Fruit fly (Drosophila melanogaster) whole organism, embryonic: Measurements from ENCODE around the gene CG5823.

Source experiments
- Abd-B ChIP-seq: fragments of 200-800 bp; sonication (Bioruptor generic); optimal IDR thresholded peaks from 2 replicates; lab custom pipeline; 2018; ENCODE audit warnings: missing biosample characterization, mild to moderate bottlenecking, missing genetic modification characterization, moderate library complexity
- Ada2b ChIP-seq: fragments of 200-800 bp; sonication (Bioruptor generic); IDR thresholded peaks from 2 replicates; pipeline ENCODE4 v1.3.6; 2022; ENCODE audit warnings: missing biosample characterization, missing genetic modification characterization
- Adf1 ChIP-seq: fragments of 200-800 bp; sonication (Bioruptor generic); IDR thresholded peaks from 2 replicates; pipeline ENCODE4 v1.3.6; 2022; ENCODE audit warnings: missing biosample characterization, missing genetic modification characterization
- CG1024 ChIP-seq: fragments of 200-800 bp; sonication (Bioruptor generic); IDR thresholded peaks from 2 replicates; pipeline ENCODE4 v1.3.6; 2022; ENCODE audit warnings: missing biosample characterization, missing genetic modification characterization
- CG10366 ChIP-seq: fragments of 200-800 bp; sonication (Bioruptor generic); IDR thresholded peaks from 2 replicates; pipeline ENCODE4 v1.3.6; 2022; ENCODE audit warnings: missing biosample characterization, missing genetic modification characterization
- CG10565 ChIP-seq: fragments of 200-800 bp; sonication (Bioruptor generic); optimal IDR thresholded peaks from 3 replicates; lab custom pipeline; 2016; ENCODE audit warnings: missing biosample characterization, mild to moderate bottlenecking, missing genetic modification characterization
- CG11247 ChIP-seq: fragments of 200-800 bp; sonication (Bioruptor generic); IDR thresholded peaks from 2 replicates; pipeline ENCODE4 v1.3.6; 2022; ENCODE audit warnings: missing biosample characterization, missing genetic modification characterization
- CG11723 ChIP-seq: fragments of 200-800 bp; sonication (Bioruptor generic); optimal IDR thresholded peaks from 2 replicates; lab custom pipeline; 2017; ENCODE audit warnings: missing biosample characterization, mild to moderate bottlenecking, missing genetic modification characterization
- CG14965 ChIP-seq: fragments of 200-800 bp; sonication (Bioruptor generic); optimal IDR thresholded peaks from 2 replicates; lab custom pipeline; 2016; ENCODE audit warnings: missing biosample characterization, missing genetic modification characterization, borderline replicate concordance
- CG1647 ChIP-seq: fragments of 200-800 bp; sonication (Bioruptor generic); optimal IDR thresholded peaks from 3 replicates; lab custom pipeline; 2016; ENCODE audit warnings: missing biosample characterization, missing genetic modification characterization
- CG2678 ChIP-seq: fragments of 200-800 bp; sonication (Bioruptor generic); optimal IDR thresholded peaks from 3 replicates; lab custom pipeline; 2019; ENCODE audit warnings: missing biosample characterization, mild to moderate bottlenecking, missing genetic modification characterization, moderate library complexity
- CG31388 ChIP-seq: fragments of 200-800 bp; sonication (Bioruptor generic); optimal IDR thresholded peaks from 2 replicates; lab custom pipeline; 2016; ENCODE audit warnings: missing biosample characterization, missing genetic modification characterization
- CG33213 ChIP-seq: fragments of 200-800 bp; sonication (Bioruptor generic); optimal IDR thresholded peaks from 3 replicates; lab custom pipeline; 2016; ENCODE audit warnings: missing biosample characterization, missing genetic modification characterization
- CG3407 ChIP-seq: fragments of 200-800 bp; sonication (Bioruptor generic); optimal IDR thresholded peaks from 2 replicates; lab custom pipeline; 2018; ENCODE audit warnings: missing biosample characterization, mild to moderate bottlenecking, missing genetic modification characterization
- CG3995 ChIP-seq: fragments of 200-800 bp; sonication (Bioruptor generic); optimal IDR thresholded peaks from 3 replicates; lab custom pipeline; 2016; ENCODE audit warnings: missing biosample characterization, missing genetic modification characterization
- CG6272 ChIP-seq: fragments of 200-800 bp; sonication (Bioruptor generic); IDR thresholded peaks from 2 replicates; pipeline ENCODE4 v1.3.6; 2022; ENCODE audit warnings: missing biosample characterization, missing genetic modification characterization
- CG6654 ChIP-seq: fragments of 200-800 bp; sonication (Bioruptor generic); optimal IDR thresholded peaks from 2 replicates; lab custom pipeline; 2017; ENCODE audit warnings: missing biosample characterization, mild to moderate bottlenecking, missing genetic modification characterization
- CG7928 ChIP-seq: fragments of 200-800 bp; sonication (Bioruptor generic); optimal IDR thresholded peaks from 2 replicates; lab custom pipeline; 2017; ENCODE audit warnings: missing biosample characterization, mild to moderate bottlenecking, missing genetic modification characterization
- CG8944 ChIP-seq: fragments of 200-800 bp; sonication (Bioruptor generic); optimal IDR thresholded peaks from 3 replicates; lab custom pipeline; 2016; ENCODE audit warnings: missing biosample characterization, missing genetic modification characterization
- Camta ChIP-seq: fragments of 200-800 bp; sonication (Bioruptor generic); optimal IDR thresholded peaks from 2 replicates; lab custom pipeline; 2016; ENCODE audit warnings: missing biosample characterization, missing genetic modification characterization
- CoRest ChIP-seq: fragments of 200-800 bp; sonication (Bioruptor generic); optimal IDR thresholded peaks from 3 replicates; lab custom pipeline; 2018; ENCODE audit warnings: missing biosample characterization, mild to moderate bottlenecking, missing genetic modification characterization, moderate library complexity
- Ets97D ChIP-seq: fragments of 200-800 bp; sonication (Bioruptor generic); optimal IDR thresholded peaks from 3 replicates; lab custom pipeline; 2016; ENCODE audit warnings: missing biosample characterization, missing genetic modification characterization
- HLH54F ChIP-seq: fragments of 200-800 bp; sonication (Bioruptor generic); optimal IDR thresholded peaks from 3 replicates; lab custom pipeline; 2016; ENCODE audit warnings: missing biosample characterization, missing genetic modification characterization
- Hr39 ChIP-seq: fragments of >200 bp; optimal IDR thresholded peaks from 2 replicates; lab custom pipeline; 2017
- Med ChIP-seq: fragments of 200-800 bp; sonication (Bioruptor generic); peaks from one replicate; lab custom pipeline; 2016; ENCODE audit warnings: missing biosample characterization, missing genetic modification characterization, mild to moderate bottlenecking, inconsistent platforms, moderate library complexity
- Rfx ChIP-seq: fragments of 200-800 bp; sonication (Bioruptor generic); IDR thresholded peaks from 2 replicates; pipeline ENCODE4 v1.3.6; 2022; ENCODE audit warnings: missing biosample characterization, missing genetic modification characterization
- Trl ChIP-seq, 3 experiments: fragments of >200 bp in 2 of 3; fragments of 200-800 bp in 1 of 3; sonication (Bioruptor generic) in 1 of 3; optimal IDR thresholded peaks; 2 replicates in 1 of 3; 3 replicates in 2 of 3; lab custom pipeline; 2016 to 2017; ENCODE audit warnings: missing biosample characterization in 1 of 3, missing genetic modification characterization in 1 of 3
- az2 ChIP-seq: fragments of 200-800 bp; sonication (Bioruptor generic); optimal IDR thresholded peaks from 3 replicates; lab custom pipeline; 2016; ENCODE audit warnings: missing biosample characterization, missing genetic modification characterization
- da ChIP-seq: fragments of 200-800 bp; sonication (Bioruptor generic); optimal IDR thresholded peaks from 2 replicates; lab custom pipeline; 2016; ENCODE audit warnings: missing biosample characterization, missing genetic modification characterization
- dm ChIP-seq: fragments of 200-800 bp; sonication (Bioruptor generic); optimal IDR thresholded peaks from 3 replicates; lab custom pipeline; 2016; ENCODE audit warnings: missing biosample characterization, missing genetic modification characterization
- dysf ChIP-seq: fragments of 200-800 bp; sonication (Bioruptor generic); IDR thresholded peaks from 3 replicates; pipeline ENCODE4 v1.3.6; 2022; ENCODE audit warnings: missing biosample characterization, missing genetic modification characterization
- fd96Cb ChIP-seq: fragments of 200-800 bp; sonication (Bioruptor generic); optimal IDR thresholded peaks from 2 replicates; lab custom pipeline; 2018; ENCODE audit warnings: missing biosample characterization, mild to moderate bottlenecking, missing genetic modification characterization, moderate library complexity
- gcm ChIP-seq: fragments of 200-800 bp; sonication (Bioruptor generic); optimal IDR thresholded peaks from 2 replicates; lab custom pipeline; 2019; ENCODE audit warnings: missing biosample characterization, mild to moderate bottlenecking, missing genetic modification characterization, moderate library complexity
- ham ChIP-seq: fragments of 200-800 bp; sonication (Bioruptor generic); IDR thresholded peaks from 2 replicates; pipeline ENCODE4 v1.3.6; 2022; ENCODE audit warnings: missing biosample characterization, missing genetic modification characterization
- hbn ChIP-seq: fragments of 200-800 bp; sonication (Bioruptor generic); IDR thresholded peaks from 2 replicates; pipeline ENCODE4 v1.3.6; 2022; ENCODE audit warnings: missing biosample characterization, missing genetic modification characterization; ENCODE audit not compliant: partially characterized antibody
- insv ChIP-seq, 2 experiments: fragments of 200-800 bp; sonication (Bioruptor generic); optimal IDR thresholded peaks; 3 replicates each; lab custom pipeline; 2016 to 2018; ENCODE audit warnings: missing biosample characterization in 2 of 2, missing genetic modification characterization in 2 of 2
- phol ChIP-seq: fragments of 200-800 bp; sonication (Bioruptor generic); optimal IDR thresholded peaks from 3 replicates; lab custom pipeline; 2018; ENCODE audit warnings: missing biosample characterization, mild to moderate bottlenecking, missing genetic modification characterization, moderate library complexity
- pnt ChIP-seq: fragments of 200-800 bp; sonication (Bioruptor generic); optimal IDR thresholded peaks from 3 replicates; lab custom pipeline; 2016; ENCODE audit warnings: missing biosample characterization, missing genetic modification characterization
- sens-2 ChIP-seq: fragments of 200-800 bp; sonication (Bioruptor generic); IDR thresholded peaks from 2 replicates; pipeline ENCODE4 v1.3.6; 2022; ENCODE audit warnings: missing biosample characterization, missing genetic modification characterization
- seq ChIP-seq: fragments of 200-800 bp; sonication (Bioruptor generic); IDR thresholded peaks from 2 replicates; pipeline ENCODE4 v1.3.6; 2022; ENCODE audit warnings: missing biosample characterization, missing genetic modification characterization
- sima ChIP-seq: fragments of 200-800 bp; sonication (Bioruptor generic); optimal IDR thresholded peaks from 2 replicates; lab custom pipeline; 2016; ENCODE audit warnings: missing biosample characterization, missing genetic modification characterization
- tio ChIP-seq: fragments of 200-800 bp; sonication (Bioruptor generic); optimal IDR thresholded peaks from 2 replicates; lab custom pipeline; 2017; ENCODE audit warnings: missing biosample characterization, missing genetic modification characterization, inconsistent platforms
- twi ChIP-seq: fragments of 200-800 bp; optimal IDR thresholded peaks from 2 replicates; lab custom pipeline; 2019; ENCODE audit warnings: missing biosample characterization, mild to moderate bottlenecking, missing genetic modification characterization, moderate library complexity
- wek ChIP-seq: fragments of 200-800 bp; sonication (Bioruptor generic); optimal IDR thresholded peaks from 3 replicates; lab custom pipeline; 2018; ENCODE audit warnings: missing biosample characterization, mild to moderate bottlenecking, missing genetic modification characterization, moderate library complexity

CG5823 gene

DNA sequence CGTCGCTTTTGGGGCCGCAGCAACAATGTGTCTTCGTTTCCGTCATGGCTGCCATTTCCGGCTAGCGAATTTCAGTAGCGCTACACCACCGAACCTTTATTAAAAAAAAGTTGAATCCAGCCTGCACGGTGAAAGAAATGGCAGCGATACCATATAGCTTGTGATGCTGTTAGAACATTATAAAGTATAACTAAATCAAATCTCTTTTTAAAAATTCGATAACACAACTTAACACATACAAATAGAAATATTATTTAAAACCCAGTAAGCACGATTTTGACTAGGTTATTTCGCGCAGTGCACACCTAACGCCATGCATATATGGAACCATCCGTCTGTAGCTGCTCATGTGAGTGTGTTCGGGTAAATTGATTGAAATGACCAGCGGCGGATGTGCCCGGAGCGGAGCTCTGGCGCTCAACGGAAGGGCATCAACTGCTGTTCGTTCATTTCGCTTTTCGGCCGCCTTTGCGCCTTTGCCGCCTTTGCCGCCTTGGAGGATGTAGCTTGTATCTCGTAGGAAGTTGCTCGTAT is 8.3 kb downstream of the CG5823 start (continued):
- no peak for TF ChIP-seq CG1024 (GFP tag; lab: Robert Waterston, UW)
- TF ChIP-seq Ets97D (GFP tag; lab: Kevin White, UChicago): peak; percentile 12
- TF ChIP-seq Trl (optimal IDR thresholded peaks at IDR 0.05; lab: Kevin White, UChicago): no peak
- no peak for TF ChIP-seq Trl (GFP tag; optimal IDR thresholded peaks at IDR 0.05; lab: Kevin White, UChicago)
- no peak for TF ChIP-seq CG1647 (GFP tag; lab: Kevin White, UChicago)
- TF ChIP-seq Rfx (GFP tag; lab: Robert Waterston, UW): peak; percentile 64
- TF ChIP-seq sima: no peak
- TF ChIP-seq CG10366 (GFP tag; lab: Robert Waterston, UW): no peak
- TF ChIP-seq phol: peak; percentile 16
- TF ChIP-seq gcm (GFP tag; lab: Kevin White, UChicago): no peak
- TF ChIP-seq CG10565: no peak
- peak; percentile 67; the same call in 2 of the 3 replicates for TF ChIP-seq dysf (GFP tag; lab: Robert Waterston, UW)
- peak; percentile 89 for TF ChIP-seq Med (GFP tag; lab: Kevin White, UChicago)
- no peak for TF ChIP-seq wek (GFP tag; lab: Kevin White, UChicago)
- no peak for TF ChIP-seq CG33213
- TF ChIP-seq da (GFP tag; lab: Kevin White, UChicago): no peak
- peak; percentile 32; the same call in 1 of the 2 replicates for TF ChIP-seq Ada2b
- no peak for TF ChIP-seq CG3995 (GFP tag; lab: Kevin White, UChicago)
- TF ChIP-seq CG11247: no peak
- TF ChIP-seq CG14965 (GFP tag; lab: Kevin White, UChicago): no peak
- TF ChIP-seq CG8944: no peak
- no peak for TF ChIP-seq dm (GFP tag; lab: Kevin White, UChicago)
- no peak for TF ChIP-seq pnt (GFP tag; lab: Kevin White, UChicago)
- TF ChIP-seq insv (GFP tag; optimal IDR thresholded peaks at IDR 0.05; lab: Kevin White, UChicago): no peak
- no peak for TF ChIP-seq Camta (GFP tag; lab: Kevin White, UChicago)
- TF ChIP-seq seq (GFP tag; lab: Robert Waterston, UW): no peak
- TF ChIP-seq Hr39 (lab: Kevin White, UChicago): no peak
- TF ChIP-seq hbn (GFP tag; lab: Robert Waterston, UW): no peak
- TF ChIP-seq CG2678 (tag; lab: Kevin White, UChicago): peak; percentile 72
- TF ChIP-seq CG31388 (GFP tag; lab: Kevin White, UChicago): no peak
- TF ChIP-seq tio (GFP tag; lab: Kevin White, UChicago): no peak
- TF ChIP-seq CG3407 (GFP tag; lab: Kevin White, UChicago): no peak
- TF ChIP-seq CG6654 (GFP tag; lab: Kevin White, UChicago): no peak
- no peak for TF ChIP-seq fd96Cb (tag; lab: Kevin White, UChicago)
- peak; percentile 14 for TF ChIP-seq HLH54F (GFP tag; lab: Kevin White, UChicago)
- TF ChIP-seq CG7928 (GFP tag; lab: Kevin White, UChicago): no peak
- no peak for TF ChIP-seq Adf1 (GFP tag; lab: Robert Waterston, UW)
- no peak for TF ChIP-seq Abd-B (GFP tag; lab: Kevin White, UChicago)
- TF ChIP-seq az2: no peak
- TF ChIP-seq CG6272 (GFP tag; lab: Robert Waterston, UW): no peak
- peak; percentile 35 for TF ChIP-seq CoRest (tag; lab: Kevin White, UChicago)
- TF ChIP-seq ham (GFP tag; lab: Robert Waterston, UW): no peak
- no peak for TF ChIP-seq sens-2 (GFP tag; lab: Robert Waterston, UW)
- no peak for TF ChIP-seq twi (tag; lab: Kevin White, UChicago)
- TF ChIP-seq CG11723 (GFP tag; lab: Kevin White, UChicago): no peak
